Fruit fly (Drosophila melanogaster) Kc167 (cell line): ENCODE data around the gene Naa30A.

Source experiments
- Sin3A ChIP-seq: fragments of >200 bp; optimal IDR thresholded peaks from 2 replicates; lab custom pipeline; 2018; ENCODE audit warnings: missing external identifiers
- psq ChIP-seq: fragments of >200 bp; optimal IDR thresholded peaks from 2 replicates; lab custom pipeline; 2017; ENCODE audit warnings: missing external identifiers

- no peak for TF ChIP-seq Sin3A (lab: Kevin White, UChicago)
- no peak for TF ChIP-seq psq
Measured at dm6 chrX:1380350-1381060, 38.6 kb downstream of the Naa30A start, which contains the start of the genes CG3719 and CG32813.
